Worm (Caenorhabditis elegans) whole organism, L2 larva: Measurements from ENCODE around the gene K05F1.8.

ENCODE experiments used
- R02D3.7 ChIP-seq: fragments of 150-350 bp; optimal IDR thresholded peaks from 2 replicates; lab custom pipeline; 2014; ENCODE audit warnings: missing biosample characterization, missing genetic modification characterization
- ZK546.5 ChIP-seq: sonication (generic microtip); optimal IDR thresholded peaks from 2 replicates; lab custom pipeline; 2017; ENCODE audit warnings: missing biosample characterization, missing genetic modification characterization
- crh-2 ChIP-seq: sonication (generic microtip); optimal IDR thresholded peaks from 2 replicates; lab custom pipeline; 2017; ENCODE audit warnings: missing biosample characterization, missing genetic modification characterization
- sma-9 ChIP-seq, 2 experiments: fragments of 150-350 bp in 1 of 2; sonication (generic microtip) in 1 of 2; optimal IDR thresholded peaks; 2 replicates each; lab custom pipeline; 2014 to 2016; ENCODE audit warnings: missing genetic modification characterization in 2 of 2, mild to moderate bottlenecking in 1 of 2, missing biosample characterization in 1 of 2, missing compliant biosample characterization in 1 of 2, missing genetic modification reagents in 1 of 2, moderate library complexity in 1 of 2

- TF ChIP-seq sma-9 (GFP tag; optimal IDR thresholded peaks at IDR 0.05; lab: Kevin White, UChicago) = no peak
- no peak for TF ChIP-seq sma-9 (tag; optimal IDR thresholded peaks at IDR 0.05; lab: Kevin White, UChicago)
- TF ChIP-seq R02D3.7 = no peak
- no peak for TF ChIP-seq crh-2 (tag; lab: Kevin White, UChicago)
- TF ChIP-seq ZK546.5 (tag; lab: Kevin White, UChicago) = no peak
Measured at ce11 chrII:5792490-5792889, 7.0 kb downstream of the K05F1.8 start, which contains the start of gene K05F1.14.
